Worm (Caenorhabditis elegans): Measurements from ENCODE around the gene T23B5.4.
"Not testable (repeated sequence)": the region's sequence is repeated elsewhere in the genome, so short reads cannot be mapped to it uniquely, and the experiment has no call there.

The T23B5.4 gene

DNA sequence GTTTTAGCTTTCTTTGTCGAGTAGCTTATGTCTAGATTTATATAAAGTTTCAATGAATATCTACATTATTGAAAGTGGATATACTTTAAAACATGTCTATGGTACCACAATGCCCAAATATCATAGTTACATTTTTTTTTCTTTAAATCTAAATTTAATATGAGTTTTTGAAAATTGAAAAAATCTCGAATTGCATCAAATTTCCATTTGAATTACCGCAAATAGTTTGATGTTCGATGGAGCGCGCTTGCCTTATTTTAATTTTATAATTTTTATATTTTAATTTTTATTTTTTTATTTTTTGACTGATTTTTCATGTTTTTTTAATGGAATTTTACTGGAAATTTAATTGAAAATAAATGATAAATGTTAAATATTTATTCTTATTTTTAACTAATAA, at the start of gene T23B5.4:
T23B5.4 (plus strand) TSS at position 301 of the 400 bp plus-strand sequence.
- no peak for TF ChIP-seq unc-62 (GFP tag; optimal IDR thresholded peaks at IDR 0.05)

- TF ChIP-seq unc-62 (GFP tag; optimal IDR thresholded peaks at IDR 0.05), result no peak
These were observed 43.9 kb upstream of the T23B5.4 start, which contains the start of gene ark-1 for ce11 chrIV:12630922-12631321. Gene ark-1, minus strand, starts transcription at chrIV:12631022.

ce11 chrIV:12632430-12632829, 42.4 kb upstream of the T23B5.4 start:
- TF ChIP-seq unc-62 (GFP tag; optimal IDR thresholded peaks at IDR 0.05), result no peak

DNA sequence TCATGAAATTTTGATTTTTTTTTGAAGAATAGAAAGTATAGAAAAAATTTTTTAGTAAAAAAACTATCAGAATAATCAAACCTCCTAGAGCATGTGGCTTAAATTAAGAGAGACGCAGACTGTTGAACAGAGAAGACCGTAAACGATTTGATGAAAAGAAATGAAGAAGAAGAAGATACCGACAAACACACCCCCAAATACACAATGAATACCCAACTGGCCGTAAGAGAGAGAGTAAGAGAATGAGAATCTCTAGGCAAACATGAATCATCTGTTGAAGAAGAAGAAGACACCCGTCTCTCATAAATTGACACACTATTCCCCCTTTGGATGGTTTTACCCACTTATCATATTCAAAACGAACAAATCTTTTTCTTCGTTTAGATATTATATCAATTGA, 41.0 kb upstream of the T23B5.4 start:
- no peak for TF ChIP-seq unc-62 (GFP tag; optimal IDR thresholded peaks at IDR 0.05)

DNA sequence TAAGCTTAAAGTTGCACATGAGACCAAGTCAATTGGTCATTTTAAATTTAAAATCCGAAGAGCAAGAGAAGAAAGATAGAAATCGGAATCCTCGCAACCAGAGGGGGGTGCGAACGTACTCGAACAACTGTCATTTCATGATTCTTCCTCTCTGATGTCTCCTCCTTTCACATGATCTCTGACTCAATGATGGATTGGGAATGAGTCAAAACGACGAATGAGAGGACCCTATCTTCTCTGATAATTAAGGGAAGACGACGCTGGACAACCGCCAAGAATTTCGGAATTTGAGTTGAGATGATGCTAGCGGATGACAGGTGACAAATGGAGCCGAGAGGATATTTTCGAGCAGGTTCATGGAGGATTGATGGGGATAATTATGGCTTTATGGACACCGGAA, 37.5 kb upstream of the T23B5.4 start:
- TF ChIP-seq unc-62 (GFP tag; optimal IDR thresholded peaks at IDR 0.05), result no peak

ce11 chrIV:12639311-12639710, 35.5 kb upstream of the T23B5.4 start, which contains the start of gene C26H9A.3:
Gene C26H9A.3, minus strand, starts transcription at chrIV:12639411.
- TF ChIP-seq unc-62 (GFP tag; optimal IDR thresholded peaks at IDR 0.05), result not testable (repeated sequence)

DNA sequence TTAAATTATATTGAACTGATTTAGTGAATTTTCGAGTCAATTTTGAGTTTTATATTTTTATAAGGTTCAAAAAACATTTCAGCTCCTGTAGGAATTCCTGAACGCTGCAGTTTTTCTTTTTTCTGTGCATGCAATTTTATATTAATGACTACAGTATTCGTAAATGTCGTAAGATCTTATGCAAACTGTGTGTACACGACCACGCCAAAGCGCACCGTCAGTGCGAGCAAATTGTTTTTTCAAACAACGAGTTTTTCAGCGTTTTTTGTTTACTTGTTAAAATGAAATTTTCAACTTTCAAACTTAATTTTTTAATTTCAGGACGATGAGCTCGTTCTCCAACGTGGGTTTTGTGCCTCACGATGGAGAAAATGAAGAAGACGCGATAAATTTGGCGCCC, 34.7 kb upstream of the T23B5.4 start, which contains the start of gene vha-7:
vha-7 (plus strand) TSS at position 326 of the 400 bp plus-strand sequence.
- no peak for TF ChIP-seq unc-62 (GFP tag; optimal IDR thresholded peaks at IDR 0.05)

DNA sequence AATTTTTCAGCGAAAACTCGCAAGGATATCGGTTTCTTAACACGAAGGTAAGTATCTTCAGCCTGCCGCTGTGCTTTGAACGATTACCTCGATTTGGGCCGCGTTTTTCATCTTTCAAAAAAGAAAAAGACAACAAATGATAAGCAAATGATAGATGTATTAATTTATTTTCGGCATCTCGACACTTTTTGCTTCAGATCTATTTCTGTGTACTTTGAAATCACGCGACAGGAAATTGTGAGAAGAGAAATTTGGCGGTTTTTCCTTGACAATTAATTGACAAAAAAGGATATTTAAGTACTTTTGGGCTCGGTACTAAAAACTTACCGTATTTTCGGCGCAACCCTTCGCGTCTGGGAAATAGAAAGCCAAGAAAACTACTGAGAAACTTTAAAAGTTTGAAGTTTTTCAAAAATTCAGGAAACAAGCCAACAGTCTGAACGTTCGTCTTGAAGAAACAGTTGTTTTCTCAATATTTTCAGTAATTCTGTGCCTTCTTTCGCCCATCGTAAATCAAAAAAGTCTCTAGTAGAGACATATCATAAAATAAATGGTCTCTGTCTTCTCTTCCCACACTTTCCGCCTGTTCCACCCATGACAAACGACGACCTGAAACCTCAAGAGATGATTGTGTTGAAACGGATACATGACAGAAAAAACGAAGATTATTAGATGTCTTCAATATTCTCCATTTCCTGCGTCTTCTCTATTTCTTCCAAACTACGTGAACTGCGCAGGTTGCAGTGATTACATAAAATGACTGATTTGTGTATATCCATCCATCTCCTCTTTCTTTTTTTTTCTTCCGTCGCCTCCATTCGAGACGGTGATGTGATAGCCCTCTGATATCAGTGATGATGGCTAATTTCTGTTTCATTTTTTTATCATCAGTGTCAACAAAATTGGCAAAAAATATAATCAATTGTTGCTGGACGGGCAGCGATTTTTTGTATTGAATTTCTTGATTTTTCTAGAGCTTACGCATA, 33.6 kb upstream of the T23B5.4 start:
- no peak for TF ChIP-seq unc-62 (GFP tag; optimal IDR thresholded peaks at IDR 0.05)

DNA sequence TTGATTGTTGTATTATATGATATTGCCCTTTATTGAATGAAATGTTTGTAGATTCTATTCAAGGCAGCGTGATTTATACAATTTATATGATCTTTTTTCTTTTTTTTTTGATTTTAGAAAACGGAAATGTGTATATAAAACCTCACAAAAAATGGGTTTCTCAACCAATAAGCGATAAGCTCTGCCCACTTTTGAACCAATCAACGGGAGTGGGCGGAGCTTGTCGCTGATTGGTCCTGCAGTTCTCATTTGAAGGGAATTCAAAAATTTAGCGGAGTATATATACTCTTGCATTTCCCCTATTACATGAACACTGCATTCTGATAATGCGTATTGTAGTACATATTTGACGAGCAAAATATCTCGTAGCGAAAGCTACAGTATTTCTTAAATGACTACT, 24.2 kb upstream of the T23B5.4 start:
- TF ChIP-seq unc-62 (GFP tag; optimal IDR thresholded peaks at IDR 0.05), result no peak

DNA sequence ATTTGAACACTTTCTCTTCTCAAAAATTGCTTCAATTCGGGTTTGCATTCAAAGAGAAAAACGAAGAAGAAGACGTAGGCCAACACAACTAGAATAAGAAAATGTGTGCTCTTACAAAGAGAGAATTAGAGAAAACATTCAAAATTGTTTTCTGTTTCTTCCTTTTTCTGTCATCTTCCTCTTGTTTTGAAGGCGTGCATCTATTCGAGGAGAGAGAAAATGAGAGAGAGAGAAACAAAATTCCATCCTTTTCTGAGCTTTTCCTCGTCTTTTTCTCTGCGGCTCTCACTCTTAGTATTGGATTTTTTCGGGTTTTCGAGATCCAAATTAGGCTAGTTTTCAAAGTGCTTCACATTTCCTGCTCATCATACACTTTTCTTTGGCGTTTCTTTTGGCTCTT, 23.2 kb upstream of the T23B5.4 start:
- TF ChIP-seq unc-62 (GFP tag; optimal IDR thresholded peaks at IDR 0.05), result no peak

DNA sequence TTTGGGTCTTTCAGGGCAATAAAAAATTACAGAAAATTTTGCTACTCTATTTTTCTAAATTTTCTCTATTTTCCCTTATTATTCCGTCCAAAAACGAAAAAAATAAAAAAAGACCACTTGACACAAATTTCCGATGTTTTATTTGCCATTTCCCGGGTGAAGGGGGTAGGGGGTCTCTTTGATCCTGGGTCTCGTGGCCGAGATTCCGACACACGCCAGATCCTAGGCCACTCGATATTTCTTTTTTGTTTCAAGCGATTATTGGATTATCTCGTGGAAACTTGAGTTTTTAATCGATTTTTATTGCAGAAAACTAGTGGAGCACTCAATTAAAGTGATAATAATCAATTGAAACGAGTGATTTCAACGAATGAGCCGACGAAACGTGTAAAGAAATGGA, 21.7 kb upstream of the T23B5.4 start, which contains the start of the genes wdfy-3 and C26H9A.4:
wdfy-3 (plus strand) TSS at position 308 of the 400 bp plus-strand sequence.
C26H9A.4 (plus strand) TSS at position 317 of the 400 bp plus-strand sequence.
- TF ChIP-seq unc-62 (GFP tag; optimal IDR thresholded peaks at IDR 0.05), result no peak

- TF ChIP-seq unc-62 (GFP tag; optimal IDR thresholded peaks at IDR 0.05), result not testable (repeated sequence)
These were observed 2.3 kb downstream of the T23B5.4 start, which contains the start of gene T23B5.6 for ce11 chrIV:12677137-12677536. Gene T23B5.6, minus strand, starts transcription at chrIV:12677237.

- no peak for TF ChIP-seq unc-62 (GFP tag; optimal IDR thresholded peaks at IDR 0.05)
These were observed 9.5 kb downstream of the T23B5.4 start, which contains the start of gene prmt-9 for ce11 chrIV:12684341-12684740. Gene prmt-9, minus strand, starts transcription at chrIV:12684378.

DNA sequence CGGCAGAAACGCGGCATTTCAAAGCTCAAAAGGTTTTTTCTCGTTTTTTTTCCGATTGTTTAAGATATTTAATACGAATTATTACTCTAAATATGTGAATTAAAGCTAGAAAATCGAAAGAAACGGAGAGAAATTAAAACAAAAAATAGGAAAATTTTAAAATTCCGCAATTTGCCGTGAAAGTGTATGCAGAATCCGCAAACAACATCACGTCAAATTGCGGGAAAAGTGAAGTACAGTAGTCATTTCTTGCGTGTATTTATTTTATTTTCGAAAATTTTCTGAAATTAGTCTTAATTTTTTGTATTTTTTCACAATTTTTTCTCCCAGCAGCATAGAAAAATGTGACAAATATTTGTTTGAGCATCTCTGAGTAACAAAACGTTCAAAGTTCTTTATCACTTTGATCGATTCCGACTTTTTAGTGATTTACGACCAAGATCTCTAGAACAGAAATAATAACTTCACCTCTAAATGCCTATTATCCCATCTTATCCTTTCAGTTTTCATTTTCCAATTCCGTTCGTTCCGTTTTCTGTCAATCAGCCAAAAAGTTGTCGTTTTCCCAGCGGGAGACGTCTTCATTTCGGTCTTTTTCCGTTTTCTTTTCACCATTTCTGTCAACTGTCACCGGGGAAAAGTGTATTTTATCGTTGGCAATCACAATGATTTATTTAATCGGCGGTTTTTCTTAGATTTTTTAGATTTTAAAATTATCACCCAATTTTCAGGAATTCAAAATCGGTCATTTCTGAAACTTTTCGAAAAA, 10.2 kb downstream of the T23B5.4 start:
- TF ChIP-seq unc-62 (GFP tag; optimal IDR thresholded peaks at IDR 0.05), result no peak

DNA sequence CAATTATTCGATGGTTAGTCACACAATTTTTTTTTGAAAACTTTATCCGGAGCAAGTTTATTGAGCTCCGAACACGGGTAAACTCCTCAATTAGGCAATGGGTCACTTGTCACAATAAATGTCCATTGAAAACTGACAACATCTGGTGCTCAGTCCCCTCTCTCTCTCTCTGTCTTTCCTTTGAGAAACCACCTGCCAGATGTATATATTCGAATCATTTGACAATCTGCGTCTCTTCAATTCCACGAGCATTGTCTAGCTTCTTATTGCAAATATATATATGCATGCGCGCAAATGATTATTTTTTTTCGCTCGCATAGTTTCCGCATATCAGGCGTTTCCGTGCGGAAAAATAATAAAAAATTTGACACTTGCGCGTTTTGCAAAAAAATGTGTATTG, 11.0 kb downstream of the T23B5.4 start:
- no peak for TF ChIP-seq unc-62 (GFP tag; optimal IDR thresholded peaks at IDR 0.05)

DNA sequence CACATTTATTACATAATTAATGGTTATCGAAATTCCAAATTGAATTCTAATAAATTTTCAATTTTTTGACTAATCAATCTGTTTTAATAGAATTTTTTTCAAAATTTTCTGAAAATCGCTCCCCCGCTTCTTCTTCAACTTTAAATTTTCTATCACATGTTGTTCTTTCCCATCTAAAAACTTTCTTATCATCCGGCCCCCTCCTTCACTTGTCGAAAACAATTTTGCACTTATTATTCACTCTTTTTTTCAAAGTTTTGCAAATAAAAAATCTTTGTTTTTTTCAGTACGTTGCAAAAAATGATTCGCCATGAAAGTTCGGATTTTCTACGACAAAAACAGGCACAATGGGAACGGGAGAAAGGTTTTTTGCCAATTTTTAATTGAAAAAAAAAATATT, 13.6 kb downstream of the T23B5.4 start, which contains the start of gene T23B5.3:
T23B5.3 (plus strand) TSS at position 301 of the 400 bp plus-strand sequence.
- TF ChIP-seq unc-62 (GFP tag; optimal IDR thresholded peaks at IDR 0.05), result no peak

Data from whole organism, dauer.